Worm (Caenorhabditis elegans) whole organism, mixed stage, embryonic: ENCODE results near the gene panl-3.

Experiments
- nhr-237 ChIP-seq: fragments of 150-350 bp; optimal IDR thresholded peaks from 2 replicates; lab custom pipeline; 2014; ENCODE audit warnings: missing biosample characterization, missing genetic modification characterization
- unc-39 ChIP-seq: fragments of 150-350 bp; optimal IDR thresholded peaks from 2 replicates; lab custom pipeline; 2014; ENCODE audit warnings: missing biosample characterization, missing genetic modification characterization
- unc-62 ChIP-seq: fragments of 150-350 bp; optimal IDR thresholded peaks from 2 replicates; lab custom pipeline; 2014; ENCODE audit warnings: missing biosample characterization, missing genetic modification reagents, missing genetic modification characterization
- ztf-11 ChIP-seq: fragments of 150-350 bp; optimal IDR thresholded peaks from 2 replicates; lab custom pipeline; 2014; ENCODE audit warnings: missing biosample characterization, missing genetic modification characterization

DNA sequence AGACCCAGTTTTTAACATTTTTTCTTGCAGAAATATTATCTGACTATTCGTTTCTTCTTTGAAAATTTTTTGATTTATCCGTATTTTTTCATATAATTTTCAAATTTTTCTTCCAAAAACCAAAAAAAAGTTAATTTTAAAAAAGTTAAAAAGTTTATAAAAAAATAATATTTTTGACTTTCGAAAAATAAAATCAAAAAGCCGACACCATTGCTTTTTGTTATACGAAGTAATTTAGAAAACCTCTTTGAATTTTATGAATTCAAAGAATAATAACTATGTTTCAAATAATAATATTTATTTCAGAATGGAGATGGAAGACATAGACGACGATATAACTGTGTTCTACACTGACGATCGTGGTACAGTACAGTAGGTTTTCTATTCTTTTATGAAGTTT, 16.0 kb downstream of the panl-3 start, which contains the start of gene K11H3.8:
- TF ChIP-seq ztf-11 (tag; lab: Kevin White, UChicago) (no peak), unc-62 (GFP tag; lab: Kevin White, UChicago) (no peak), unc-39 (tag; lab: Kevin White, UChicago) (no peak), nhr-237 (tag; lab: Kevin White, UChicago) (no peak)
